Fruit fly (Drosophila melanogaster) whole organism, embryonic: ENCODE measurements around the gene Bem46.
A peak's percentile ranks its signal among the peaks of the same experiment; 100 is the strongest.

Experiments
- Adf1 ChIP-seq: fragments of 200-800 bp; sonication (Bioruptor generic); IDR thresholded peaks from 2 replicates; pipeline ENCODE4 v1.3.6; 2022; ENCODE audit warnings: missing biosample characterization, missing genetic modification characterization
- Aef1 ChIP-seq: fragments of 200-800 bp; sonication (Bioruptor generic); IDR thresholded peaks from 3 replicates; pipeline ENCODE4 v1.3.6; 2022; ENCODE audit warnings: missing biosample characterization, missing genetic modification characterization
- Antp ChIP-seq: fragments of 200-800 bp; sonication (Bioruptor generic); optimal IDR thresholded peaks from 3 replicates; lab custom pipeline; 2016; ENCODE audit warnings: missing biosample characterization, missing genetic modification characterization
- CG13287 ChIP-seq: fragments of 200-800 bp; sonication (Bioruptor generic); IDR thresholded peaks from 2 replicates; pipeline ENCODE4 v1.3.6; 2022; ENCODE audit warnings: missing biosample characterization, missing genetic modification characterization; ENCODE audit not compliant: partially characterized antibody
- CG13775 ChIP-seq: fragments of 200-800 bp; sonication (Bioruptor generic); optimal IDR thresholded peaks from 3 replicates; lab custom pipeline; 2017; ENCODE audit warnings: missing biosample characterization, mild to moderate bottlenecking, missing genetic modification characterization
- CG16863 ChIP-seq: fragments of 200-800 bp; sonication (Bioruptor generic); optimal IDR thresholded peaks from 3 replicates; lab custom pipeline; 2016; ENCODE audit warnings: missing biosample characterization, missing genetic modification characterization
- CG2889 ChIP-seq: fragments of 200-800 bp; sonication (Bioruptor generic); IDR thresholded peaks from 3 replicates; pipeline ENCODE4 v1.3.6; 2022; ENCODE audit warnings: missing biosample characterization, missing genetic modification characterization
- CG3065 ChIP-seq: fragments of 200-800 bp; sonication (Bioruptor generic); optimal IDR thresholded peaks from 2 replicates; lab custom pipeline; 2016; ENCODE audit warnings: missing biosample characterization, missing genetic modification characterization
- CG32772 ChIP-seq: fragments of 200-800 bp; sonication (Bioruptor generic); IDR thresholded peaks from 2 replicates; pipeline ENCODE4 v1.3.6; 2022; ENCODE audit warnings: missing biosample characterization, missing genetic modification characterization
- CG33213 ChIP-seq: fragments of 200-800 bp; sonication (Bioruptor generic); optimal IDR thresholded peaks from 3 replicates; lab custom pipeline; 2016; ENCODE audit warnings: missing biosample characterization, missing genetic modification characterization
- CG34224 ChIP-seq: fragments of 200-800 bp; sonication (Bioruptor generic); IDR thresholded peaks from 3 replicates; pipeline ENCODE4 v1.3.6; 2022; ENCODE audit warnings: missing biosample characterization, missing genetic modification characterization; ENCODE audit not compliant: partially characterized antibody
- CG34376 ChIP-seq: fragments of 200-800 bp; sonication (Bioruptor generic); optimal IDR thresholded peaks from 2 replicates; lab custom pipeline; 2018; ENCODE audit warnings: missing biosample characterization, mild to moderate bottlenecking, missing genetic modification characterization
- CG34422 ChIP-seq: fragments of 200-800 bp; sonication (Bioruptor generic); IDR thresholded peaks from 3 replicates; pipeline ENCODE4 v1.3.6; 2022; ENCODE audit warnings: missing biosample characterization, missing genetic modification characterization
- CG3838 ChIP-seq: fragments of 200-800 bp; sonication (Bioruptor generic); optimal IDR thresholded peaks from 3 replicates; lab custom pipeline; 2016; ENCODE audit warnings: missing biosample characterization, missing genetic modification characterization
- CG4707 ChIP-seq: fragments of 200-800 bp; sonication (Bioruptor generic); optimal IDR thresholded peaks from 2 replicates; lab custom pipeline; 2018; ENCODE audit warnings: missing biosample characterization, mild to moderate bottlenecking, missing genetic modification characterization, moderate library complexity
- CG7928 ChIP-seq: fragments of 200-800 bp; sonication (Bioruptor generic); optimal IDR thresholded peaks from 2 replicates; lab custom pipeline; 2017; ENCODE audit warnings: missing biosample characterization, mild to moderate bottlenecking, missing genetic modification characterization
- CG8388 ChIP-seq: fragments of 200-800 bp; sonication (Bioruptor generic); optimal IDR thresholded peaks from 2 replicates; lab custom pipeline; 2019; ENCODE audit warnings: missing biosample characterization, mild to moderate bottlenecking, missing genetic modification characterization, moderate library complexity
- CG9215 ChIP-seq: fragments of 200-800 bp; sonication (Bioruptor generic); IDR thresholded peaks from 2 replicates; pipeline ENCODE4 v1.3.6; 2022; ENCODE audit warnings: missing biosample characterization, missing genetic modification characterization
- D19A ChIP-seq: fragments of 200-800 bp; optimal IDR thresholded peaks from 3 replicates; lab custom pipeline; 2019; ENCODE audit warnings: missing biosample characterization, mild to moderate bottlenecking, missing genetic modification characterization, moderate library complexity
- Dbx ChIP-seq: fragments of 200-800 bp; sonication (Bioruptor generic); IDR thresholded peaks from 3 replicates; pipeline ENCODE4 v1.3.6; 2022; ENCODE audit warnings: missing biosample characterization, missing genetic modification characterization
- Dek ChIP-seq: fragments of 200-800 bp; sonication (Bioruptor generic); optimal IDR thresholded peaks from 3 replicates; lab custom pipeline; 2019; ENCODE audit warnings: missing biosample characterization, mild to moderate bottlenecking, missing genetic modification characterization, moderate library complexity
- Dip2 ChIP-seq: fragments of 200-800 bp; sonication (Bioruptor generic); IDR thresholded peaks from 2 replicates; pipeline ENCODE4 v1.3.6; 2022; ENCODE audit warnings: missing biosample characterization, missing genetic modification characterization
- Dref ChIP-seq: fragments of 200-800 bp; sonication (Bioruptor generic); IDR thresholded peaks from 2 replicates; pipeline ENCODE4 v1.3.6; 2022; ENCODE audit warnings: missing biosample characterization, missing genetic modification characterization
- H15 ChIP-seq: fragments of 200-800 bp; sonication (Bioruptor generic); IDR thresholded peaks from 3 replicates; pipeline ENCODE4 v1.3.6; 2022; ENCODE audit warnings: missing biosample characterization, missing genetic modification characterization
- Hr78 ChIP-seq, 2 experiments: fragments of 200-800 bp in 1 of 2; fragments of >200 bp in 1 of 2; sonication (Bioruptor generic) in 1 of 2; optimal IDR thresholded peaks; 2 replicates each; lab custom pipeline; 2017 to 2019; ENCODE audit warnings: missing biosample characterization in 2 of 2, missing genetic modification characterization in 2 of 2, mild to moderate bottlenecking in 1 of 2, moderate library complexity in 1 of 2
- Hsf ChIP-seq: fragments of 200-800 bp; sonication (Bioruptor generic); optimal IDR thresholded peaks from 3 replicates; lab custom pipeline; 2016; ENCODE audit warnings: missing biosample characterization, missing genetic modification characterization
- Mrtf ChIP-seq: fragments of 200-800 bp; sonication (Bioruptor generic); IDR thresholded peaks from 3 replicates; pipeline ENCODE4 v1.3.6; 2022; ENCODE audit warnings: missing biosample characterization, missing genetic modification characterization
- NFAT ChIP-seq: fragments of 200-800 bp; sonication (Bioruptor generic); IDR thresholded peaks from 2 replicates; pipeline ENCODE4 v1.3.6; 2022; ENCODE audit warnings: missing biosample characterization, missing genetic modification characterization
- Ptx1 ChIP-seq: fragments of 200-800 bp; sonication (Bioruptor generic); IDR thresholded peaks from 2 replicates; pipeline ENCODE4 v1.3.6; 2022; ENCODE audit warnings: missing biosample characterization, missing genetic modification characterization
- Ravus ChIP-seq: fragments of 200-800 bp; sonication (Bioruptor generic); IDR thresholded peaks from 2 replicates; pipeline ENCODE4 v1.3.6; 2022; ENCODE audit warnings: missing biosample characterization, missing genetic modification characterization
- Sry-δ ChIP-seq: fragments of 200-800 bp; sonication (Bioruptor generic); optimal IDR thresholded peaks from 2 replicates; lab custom pipeline; 2016; ENCODE audit warnings: missing biosample characterization, missing genetic modification characterization
- Usf ChIP-seq: fragments of 200-800 bp; sonication (Bioruptor generic); optimal IDR thresholded peaks from 2 replicates; lab custom pipeline; 2017; ENCODE audit warnings: missing genotype, missing biosample characterization, missing genetic modification characterization
- Xrp1 ChIP-seq: fragments of 200-800 bp; sonication (Bioruptor generic); IDR thresholded peaks from 2 replicates; pipeline ENCODE4 v1.3.6; 2022; ENCODE audit warnings: missing biosample characterization, missing genetic modification characterization
- ab ChIP-seq: fragments of 200-800 bp; sonication (Bioruptor generic); optimal IDR thresholded peaks from 2 replicates; lab custom pipeline; 2016; ENCODE audit warnings: missing biosample characterization, missing genetic modification characterization
- chinmo ChIP-seq: fragments of 200-800 bp; sonication (Bioruptor generic); IDR thresholded peaks from 4 replicates; pipeline ENCODE4 v1.3.6; 2022; ENCODE audit warnings: missing biosample characterization, missing genetic modification characterization; ENCODE audit not compliant: partially characterized antibody
- danr ChIP-seq: fragments of 200-800 bp; sonication (Bioruptor generic); IDR thresholded peaks from 2 replicates; pipeline ENCODE4 v1.3.6; 2022; ENCODE audit warnings: missing biosample characterization, missing genetic modification characterization
- eve ChIP-seq, 2 experiments: fragments of >200 bp; optimal IDR thresholded peaks; 2 replicates each; lab custom pipeline; 2017; ENCODE audit warnings: missing biosample characterization in 2 of 2, missing genetic modification characterization in 2 of 2
- fd64A ChIP-seq: fragments of 200-800 bp; sonication (Bioruptor generic); optimal IDR thresholded peaks from 3 replicates; lab custom pipeline; 2018; ENCODE audit warnings: missing biosample characterization, mild to moderate bottlenecking, missing genetic modification characterization
- fd96Cb ChIP-seq: fragments of 200-800 bp; sonication (Bioruptor generic); optimal IDR thresholded peaks from 2 replicates; lab custom pipeline; 2018; ENCODE audit warnings: missing biosample characterization, mild to moderate bottlenecking, missing genetic modification characterization, moderate library complexity
- fu2 ChIP-seq: fragments of 200-800 bp; sonication (Bioruptor generic); optimal IDR thresholded peaks from 2 replicates; lab custom pipeline; 2016; ENCODE audit warnings: missing biosample characterization, missing genetic modification characterization
- jing ChIP-seq: fragments of 200-800 bp; sonication (Bioruptor generic); optimal IDR thresholded peaks from 2 replicates; lab custom pipeline; 2018; ENCODE audit warnings: missing biosample characterization, mild to moderate bottlenecking, missing genetic modification characterization
- lmd ChIP-seq: fragments of 200-800 bp; sonication (Bioruptor generic); IDR thresholded peaks from 2 replicates; pipeline ENCODE4 v1.3.6; 2022; ENCODE audit warnings: missing biosample characterization, missing genetic modification characterization
- nom ChIP-seq: fragments of 200-800 bp; sonication (Bioruptor generic); optimal IDR thresholded peaks from 2 replicates; lab custom pipeline; 2017; ENCODE audit warnings: missing biosample characterization, missing genetic modification characterization, mild to moderate bottlenecking, moderate library complexity, missing genetic modification reagents
- pb ChIP-seq: fragments of 200-800 bp; sonication (Bioruptor generic); optimal IDR thresholded peaks from 3 replicates; lab custom pipeline; 2016; ENCODE audit warnings: missing biosample characterization, missing genetic modification characterization
- pros ChIP-seq: fragments of 200-800 bp; sonication (Bioruptor generic); optimal IDR thresholded peaks from 3 replicates; lab custom pipeline; 2019; ENCODE audit warnings: missing biosample characterization, mild to moderate bottlenecking, missing genetic modification characterization, moderate library complexity
- ro ChIP-seq: fragments of 200-800 bp; sonication (Bioruptor generic); IDR thresholded peaks from 2 replicates; pipeline ENCODE4 v1.3.6; 2022; ENCODE audit warnings: missing biosample characterization, missing genetic modification characterization
- ssp ChIP-seq: fragments of 200-800 bp; sonication (Bioruptor generic); IDR thresholded peaks from 2 replicates; pipeline ENCODE4 v1.3.6; 2022; ENCODE audit warnings: missing biosample characterization, missing genetic modification characterization
- tap ChIP-seq: fragments of 200-800 bp; optimal IDR thresholded peaks from 3 replicates; lab custom pipeline; 2019; ENCODE audit warnings: missing biosample characterization, mild to moderate bottlenecking, missing genetic modification characterization, moderate library complexity
- usp ChIP-seq: fragments of >200 bp; optimal IDR thresholded peaks from 2 replicates; lab custom pipeline; 2017; ENCODE audit warnings: missing biosample characterization, missing genetic modification characterization
- wek ChIP-seq: fragments of 200-800 bp; sonication (Bioruptor generic); optimal IDR thresholded peaks from 3 replicates; lab custom pipeline; 2018; ENCODE audit warnings: missing biosample characterization, mild to moderate bottlenecking, missing genetic modification characterization, moderate library complexity

Bem46 gene

dm6 chr2L:2972439-2972936 lies 15.4 kb upstream of the Bem46 start, which contains the start of the genes Rrp1 and gammaTub23C (continued):
- TF ChIP-seq D19A (tag; lab: Kevin White, UChicago) = peak; percentile 83
- TF ChIP-seq Aef1 = peak; percentile 85
- TF ChIP-seq CG8388 (GFP tag; lab: Kevin White, UChicago) = peak; percentile 89
- TF ChIP-seq eve (GFP tag; optimal IDR thresholded peaks at IDR 0.05; lab: Kevin White, UChicago) = no peak
- peak; percentile 90 for TF ChIP-seq fd96Cb (tag; lab: Kevin White, UChicago)
- TF ChIP-seq fd64A = peak; percentile 46
- TF ChIP-seq Hr78 (GFP tag; optimal IDR thresholded peaks at IDR 0.05; lab: Kevin White, UChicago) = peak in 1 of 2 experiments; percentile 71
- TF ChIP-seq CG16863 = peak; percentile 44
- peak; percentile 70; the same call in 2 of the 3 replicates for TF ChIP-seq Mrtf (GFP tag; lab: Robert Waterston, UW)

DNA sequence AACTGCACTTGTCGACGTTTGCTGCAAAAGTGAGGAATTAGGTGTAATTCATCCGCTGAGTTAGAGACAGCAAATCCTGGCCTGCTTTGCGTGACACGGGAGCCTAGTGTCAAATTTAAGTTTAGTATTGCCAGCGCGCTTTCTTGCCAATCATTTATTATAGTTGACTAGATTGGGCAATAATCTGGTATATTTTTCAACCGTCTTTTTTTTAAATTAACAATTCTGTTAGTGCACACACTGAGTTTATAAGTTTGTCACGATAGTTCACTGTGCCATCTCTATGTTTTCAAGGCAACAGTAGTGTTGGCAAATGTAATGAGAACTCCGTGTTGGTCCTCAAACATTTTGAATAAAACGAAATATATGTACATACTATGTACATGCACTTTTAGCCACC lies 11.1 kb upstream of the Bem46 start, which contains the start of the genes CG9641 and CG3165:
CG9641 (minus strand) TSS at position 34 of the 400 bp plus-strand sequence.
CG3165 (plus strand) TSS at position 294 of the 400 bp plus-strand sequence.
- TF ChIP-seq chinmo = peak; percentile 76; the same call in 1 of the 4 replicates
- peak; percentile 76 for TF ChIP-seq CG34376 (GFP tag; lab: Kevin White, UChicago)
- peak; percentile 74; the same call in 2 of the 3 replicates for TF ChIP-seq H15 (GFP tag; lab: Robert Waterston, UW)
- peak; percentile 81 for TF ChIP-seq lmd (GFP tag; lab: Robert Waterston, UW)
- no peak for TF ChIP-seq tap (tag; lab: Kevin White, UChicago)
- peak; percentile 82 for TF ChIP-seq fu2 (GFP tag; lab: Kevin White, UChicago)
- TF ChIP-seq Usf (GFP tag; lab: Kevin White, UChicago) = peak; percentile 49
- TF ChIP-seq Dek (tag; lab: Kevin White, UChicago) = peak; percentile 64
- peak; percentile 87 for TF ChIP-seq Ptx1 (GFP tag; lab: Robert Waterston, UW)
- peak; percentile 61 for TF ChIP-seq Adf1 (GFP tag; lab: Robert Waterston, UW)
- no peak for TF ChIP-seq jing (GFP tag; lab: Kevin White, UChicago)
- peak; percentile 98 for TF ChIP-seq CG13287 (GFP tag; lab: Robert Waterston, UW)
- peak; percentile 59 for TF ChIP-seq CG3838 (GFP tag; lab: Kevin White, UChicago)
- peak; percentile 9 for TF ChIP-seq wek (GFP tag; lab: Kevin White, UChicago)
- no peak for TF ChIP-seq ro (GFP tag; lab: Robert Waterston, UW)
- peak; percentile 73 for TF ChIP-seq CG32772
- TF ChIP-seq pros (GFP tag; lab: Kevin White, UChicago) = no peak
- TF ChIP-seq nom (GFP tag; lab: Kevin White, UChicago) = peak; percentile 73
- peak; percentile 68 for TF ChIP-seq CG3065 (GFP tag; lab: Kevin White, UChicago)
- TF ChIP-seq CG4707 = peak; percentile 68
- peak; percentile 39 for TF ChIP-seq CG7928 (GFP tag; lab: Kevin White, UChicago)
- TF ChIP-seq Dip2 (GFP tag; lab: Robert Waterston, UW) = no peak
- peak; percentile 92 for TF ChIP-seq Antp (GFP tag; lab: Kevin White, UChicago)
- TF ChIP-seq CG9215 (GFP tag; lab: Robert Waterston, UW) = peak; percentile 88
- TF ChIP-seq ssp (GFP tag; lab: Robert Waterston, UW) = peak; percentile 76
- TF ChIP-seq Ravus (GFP tag; lab: Robert Waterston, UW) = no peak; the same call in 1 of the 2 replicates
- peak; percentile 98 for TF ChIP-seq Sry-δ (GFP tag; lab: Kevin White, UChicago)
- peak; percentile 86 for TF ChIP-seq CG13775 (GFP tag; lab: Kevin White, UChicago)
- TF ChIP-seq Dref (GFP tag; lab: Robert Waterston, UW) = 0 out of 2 replicates have a peak, but pooled peaks have one; percentile 30
- TF ChIP-seq ab = peak; percentile 76
- TF ChIP-seq Dbx (GFP tag; lab: Robert Waterston, UW) = peak; percentile 86
- peak; percentile 67; the same call in 1 of the 2 replicates for TF ChIP-seq danr
- TF ChIP-seq CG2889 (GFP tag; lab: Robert Waterston, UW) = no peak
- TF ChIP-seq Xrp1 (GFP tag; lab: Robert Waterston, UW) = peak; percentile 92
- peak; percentile 91 for TF ChIP-seq Hsf (GFP tag; lab: Kevin White, UChicago)
- TF ChIP-seq CG34422 (GFP tag; lab: Robert Waterston, UW) = peak; percentile 80
- TF ChIP-seq D19A (tag; lab: Kevin White, UChicago) = no peak
- TF ChIP-seq CG33213 (GFP tag; lab: Kevin White, UChicago) = peak; percentile 90
- TF ChIP-seq pb (GFP tag; lab: Kevin White, UChicago) = peak; percentile 78
- TF ChIP-seq NFAT (GFP tag; lab: Robert Waterston, UW) = peak; percentile 78
- TF ChIP-seq usp = no peak
- TF ChIP-seq CG34224 (GFP tag; lab: Robert Waterston, UW) = peak; percentile 98
